Worm (Caenorhabditis elegans) whole organism, L1 larva: Measurements from ENCODE around the gene F10E9.1.

Experiments
- C16A3.4 ChIP-seq: fragments of 150-350 bp; optimal IDR thresholded peaks from 2 replicates; lab custom pipeline; 2014; ENCODE audit warnings: missing biosample characterization, missing genetic modification characterization
- ama-1 ChIP-seq: fragments of 150-350 bp; optimal IDR thresholded peaks from 2 replicates; lab custom pipeline; 2014
- ceh-8 ChIP-seq: fragments of 200-800 bp; sonication (Bioruptor generic); optimal IDR thresholded peaks from 2 replicates; lab custom pipeline; 2018; ENCODE audit warnings: mild to moderate bottlenecking, missing genetic modification characterization, moderate library complexity, missing compliant biosample characterization
- ces-1 ChIP-seq: fragments of 150-350 bp; optimal IDR thresholded peaks from 2 replicates; lab custom pipeline; 2014; ENCODE audit warnings: missing biosample characterization, missing genetic modification reagents, missing genetic modification characterization
- efl-3 ChIP-seq: fragments of 200-800 bp; sonication (Bioruptor generic); optimal IDR thresholded peaks from 2 replicates; lab custom pipeline; 2018; ENCODE audit warnings: mild to moderate bottlenecking, missing genetic modification characterization, missing compliant biosample characterization
- fkh-10 ChIP-seq: sonication (generic microtip); optimal IDR thresholded peaks from 2 replicates; lab custom pipeline; 2017; ENCODE audit warnings: missing biosample characterization, missing genetic modification reagents, missing genetic modification characterization
- pqm-1 ChIP-seq: sonication (generic microtip); optimal IDR thresholded peaks from 3 replicates; lab custom pipeline; 2017; ENCODE audit warnings: missing biosample characterization, missing genetic modification characterization
- snpc-4 ChIP-seq: fragments of 150-350 bp; optimal IDR thresholded peaks from 2 replicates; lab custom pipeline; 2014; ENCODE audit warnings: missing biosample characterization, missing genetic modification characterization
- unc-98 ChIP-seq: fragments of 200-800 bp; sonication (Bioruptor generic); IDR thresholded peaks from 2 replicates; pipeline ENCODE4 v1.3.6; 2022; ENCODE audit warnings: missing genetic modification characterization, missing compliant biosample characterization

- no peak for TF ChIP-seq ces-1 (GFP tag; lab: Kevin White, UChicago)
- TF ChIP-seq pqm-1 (tag; lab: Kevin White, UChicago) = no peak
- TF ChIP-seq ama-1 (lab: Kevin White, UChicago) = no peak
- no peak for TF ChIP-seq efl-3 (GFP tag; lab: Kevin White, UChicago)
- TF ChIP-seq C16A3.4 (tag; lab: Kevin White, UChicago) = no peak
- no peak for TF ChIP-seq unc-98 (GFP tag; lab: Robert Waterston, UW)
- TF ChIP-seq ceh-8 (GFP tag; lab: Kevin White, UChicago) = no peak
- no peak for TF ChIP-seq snpc-4 (tag; lab: Kevin White, UChicago)
- no peak for TF ChIP-seq fkh-10
Observed at ce11 chrIII:8283525-8283924, 39.4 kb upstream of the F10E9.1 start.
